Fruit fly (Drosophila melanogaster) whole organism, adult: Measurements from ENCODE around the gene Exo84.

ENCODE experiments used
- CG1620 ChIP-seq: fragments of 200-800 bp; sonication (Bioruptor generic); optimal IDR thresholded peaks from 2 replicates; lab custom pipeline; 2016; ENCODE audit warnings: missing biosample characterization, missing genetic modification characterization
- CG5204 ChIP-seq: fragments of 200-800 bp; sonication (Bioruptor generic); optimal IDR thresholded peaks from 2 replicates; lab custom pipeline; 2016; ENCODE audit warnings: missing biosample characterization, missing genetic modification characterization
- Clk ChIP-seq: fragments of 200-800 bp; sonication (Bioruptor generic); optimal IDR thresholded peaks from 2 replicates; lab custom pipeline; 2017; ENCODE audit warnings: missing biosample characterization, missing genetic modification characterization
- Crg-1 ChIP-seq: fragments of 200-800 bp; sonication (Bioruptor generic); optimal IDR thresholded peaks from 2 replicates; lab custom pipeline; 2016; ENCODE audit warnings: missing biosample characterization, missing genetic modification characterization
- Hr96 ChIP-seq: fragments of 200-800 bp; sonication (Bioruptor generic); optimal IDR thresholded peaks from 2 replicates; lab custom pipeline; 2016; ENCODE audit warnings: missing biosample characterization, missing genetic modification characterization
- Mnt ChIP-seq: fragments of 200-800 bp; sonication (Bioruptor generic); optimal IDR thresholded peaks from 2 replicates; lab custom pipeline; 2016; ENCODE audit warnings: missing biosample characterization, mild to moderate bottlenecking, missing genetic modification characterization
- cic ChIP-seq: fragments of 200-800 bp; sonication (Bioruptor generic); optimal IDR thresholded peaks from 2 replicates; lab custom pipeline; 2017; ENCODE audit warnings: missing biosample characterization, mild to moderate bottlenecking, missing genetic modification characterization, moderate library complexity
- kay ChIP-seq: fragments of 200-800 bp; sonication (Bioruptor generic); peaks from one replicate; lab custom pipeline; 2016; ENCODE audit warnings: missing biosample characterization, missing genetic modification characterization, borderline replicate concordance
- pad ChIP-seq: fragments of 200-800 bp; sonication (Bioruptor generic); optimal IDR thresholded peaks from 3 replicates; lab custom pipeline; 2017; ENCODE audit warnings: missing biosample characterization, missing genetic modification characterization, mild to moderate bottlenecking, moderate library complexity, missing genetic modification reagents
- tj ChIP-seq: fragments of 200-800 bp; sonication (Bioruptor generic); optimal IDR thresholded peaks from 3 replicates; lab custom pipeline; 2017; ENCODE audit warnings: missing biosample characterization, mild to moderate bottlenecking, missing genetic modification characterization, moderate library complexity

DNA sequence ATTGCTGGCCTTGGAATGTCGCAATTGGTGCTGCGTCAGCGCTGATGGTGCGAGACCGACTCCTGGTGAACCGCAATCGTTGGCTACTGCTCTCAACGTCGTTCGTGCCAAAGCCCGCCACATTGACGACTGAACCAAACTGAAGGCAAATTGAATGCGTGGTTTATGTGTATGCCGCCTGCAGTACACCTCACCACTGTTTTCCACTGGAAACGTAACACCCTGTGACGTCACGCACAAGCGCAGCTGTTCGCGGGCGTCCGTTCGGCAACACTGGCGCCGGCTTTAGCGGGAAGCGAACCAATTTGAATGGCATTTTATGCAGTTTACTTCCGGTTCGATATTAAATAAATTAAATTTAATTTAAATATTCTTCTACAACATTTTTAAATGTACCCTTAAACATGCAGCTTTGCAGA lies 3.2 kb upstream of the Exo84 start, which contains the start of gene Cmpk:
- peak; percentile 84 for TF ChIP-seq pad (GFP tag; lab: Kevin White, UChicago)
- TF ChIP-seq kay (GFP tag; lab: Kevin White, UChicago) = no peak
- TF ChIP-seq cic = peak; percentile 84
- peak; percentile 73 for TF ChIP-seq Hr96 (GFP tag; lab: Kevin White, UChicago)
- TF ChIP-seq tj (GFP tag; lab: Kevin White, UChicago) = peak; percentile 99
- no peak for TF ChIP-seq CG5204 (GFP tag; lab: Kevin White, UChicago)
- peak; percentile 95 for TF ChIP-seq Crg-1 (GFP tag; lab: Kevin White, UChicago)
- TF ChIP-seq Clk (GFP tag; lab: Kevin White, UChicago) = peak; percentile 37
- peak; percentile 82 for TF ChIP-seq CG1620 (GFP tag; lab: Kevin White, UChicago)
- peak; percentile 90 for TF ChIP-seq Mnt (GFP tag; lab: Kevin White, UChicago)
